Fruit fly (Drosophila melanogaster) whole organism, wandering third instar larva: ENCODE data around the gene Acp65Aa.

ENCODE experiments used
- Abd-B ChIP-seq: fragments of >200 bp; optimal IDR thresholded peaks from 2 replicates; lab custom pipeline; 2017; ENCODE audit warnings: missing biosample characterization, missing genetic modification characterization
- CG9705 ChIP-seq: fragments of 200-800 bp; sonication (Bioruptor generic); optimal IDR thresholded peaks from 2 replicates; lab custom pipeline; 2018; ENCODE audit warnings: missing biosample characterization, mild to moderate bottlenecking, missing genetic modification characterization
- Dfd ChIP-seq: fragments of >200 bp; optimal IDR thresholded peaks from 2 replicates; lab custom pipeline; 2017; ENCODE audit warnings: missing biosample characterization, missing genetic modification characterization
- Dif ChIP-seq: fragments of 200-275, 200-300 bp; sonication (Bioruptor generic); optimal IDR thresholded peaks from 2 replicates; lab custom pipeline; 2018; ENCODE audit warnings: missing biosample characterization, missing genetic modification characterization; ENCODE audit not compliant: partially characterized antibody
- GATAd ChIP-seq: sonication (Bioruptor generic); optimal IDR thresholded peaks from 2 replicates; lab custom pipeline; 2016; ENCODE audit warnings: missing biosample characterization, missing genetic modification characterization
- HLH106 ChIP-seq: fragments of 200-800 bp; optimal IDR thresholded peaks from 3 replicates; lab custom pipeline; 2019; ENCODE audit warnings: missing biosample characterization, mild to moderate bottlenecking, missing genetic modification characterization, moderate library complexity
- Hnf4 ChIP-seq: fragments of 200-800 bp; sonication (Bioruptor generic); optimal IDR thresholded peaks from 2 replicates; lab custom pipeline; 2016; ENCODE audit warnings: missing biosample characterization, mild to moderate bottlenecking, missing genetic modification characterization
- Hr78 ChIP-seq: fragments of >200 bp; optimal IDR thresholded peaks from 2 replicates; lab custom pipeline; 2017; ENCODE audit warnings: missing biosample characterization, missing genetic modification characterization
- Hr83 ChIP-seq: fragments of 200-300 bp; sonication (Bioruptor generic); optimal IDR thresholded peaks from 2 replicates; lab custom pipeline; 2016; ENCODE audit warnings: missing biosample characterization, mild to moderate bottlenecking, missing genetic modification characterization, moderate library complexity; ENCODE audit not compliant: poor library complexity, severe bottlenecking
- Jra ChIP-seq: sonication (Bioruptor generic); optimal IDR thresholded peaks from 2 replicates; lab custom pipeline; 2016; ENCODE audit warnings: missing biosample characterization, missing genetic modification characterization
- Mio ChIP-seq: sonication (Bioruptor generic); optimal IDR thresholded peaks from 2 replicates; lab custom pipeline; 2016; ENCODE audit warnings: missing biosample characterization, missing genetic modification characterization
- Myc ChIP-seq: fragments of >200 bp; optimal IDR thresholded peaks from 2 replicates; lab custom pipeline; 2017
- N ChIP-seq: fragments of >200 bp; optimal IDR thresholded peaks from 2 replicates; lab custom pipeline; 2018; ENCODE audit warnings: missing biosample characterization, missing external identifiers, missing genetic modification characterization
- OdsH ChIP-seq: fragments of 200-800 bp; sonication (Bioruptor generic); optimal IDR thresholded peaks from 2 replicates; lab custom pipeline; 2016; ENCODE audit warnings: missing biosample characterization, mild to moderate bottlenecking, missing genetic modification characterization
- Sp1 ChIP-seq: fragments of 200-800 bp; sonication (Bioruptor generic); optimal IDR thresholded peaks from 3 replicates; lab custom pipeline; 2019; ENCODE audit warnings: missing biosample characterization, mild to moderate bottlenecking, missing genetic modification characterization, moderate library complexity
- Vsx2 ChIP-seq: fragments of 200-300, 225-300 bp; sonication (Bioruptor generic); optimal IDR thresholded peaks from 2 replicates; lab custom pipeline; 2018; ENCODE audit warnings: missing biosample characterization, missing genetic modification characterization; ENCODE audit not compliant: partially characterized antibody
- br ChIP-seq: fragments of 200-800 bp; sonication (Bioruptor generic); optimal IDR thresholded peaks from 2 replicates; lab custom pipeline; 2016; ENCODE audit warnings: missing biosample characterization, missing genetic modification characterization
- brk ChIP-seq: fragments of 200-800 bp; sonication (Bioruptor generic); optimal IDR thresholded peaks from 2 replicates; lab custom pipeline; 2016; ENCODE audit warnings: missing biosample characterization, mild to moderate bottlenecking, missing genetic modification characterization
- dl ChIP-seq, 2 experiments: fragments of 175-275, 200-275 bp in 1 of 2; fragments of 200-275 bp in 1 of 2; sonication (Bioruptor generic); optimal IDR thresholded peaks; lab custom pipeline; 2018; ENCODE audit warnings: mild to moderate bottlenecking in 2 of 2, missing biosample characterization in 2 of 2, missing genetic modification characterization in 2 of 2, moderate library complexity in 2 of 2; ENCODE audit not compliant: partially characterized antibody in 2 of 2, insufficient read depth in 1 of 2
- dmrt93B ChIP-seq: fragments of 200-800 bp; sonication (Bioruptor generic); optimal IDR thresholded peaks from 2 replicates; lab custom pipeline; 2018; ENCODE audit warnings: missing biosample characterization, mild to moderate bottlenecking, missing genetic modification characterization
- dsf ChIP-seq: sonication (Bioruptor generic); optimal IDR thresholded peaks from 2 replicates; lab custom pipeline; 2016; ENCODE audit warnings: missing biosample characterization, missing genetic modification characterization, borderline replicate concordance
- ey ChIP-seq: fragments of 200-800 bp; sonication (Bioruptor generic); optimal IDR thresholded peaks from 2 replicates; lab custom pipeline; 2016; ENCODE audit warnings: missing biosample characterization, missing genetic modification characterization
- foxo ChIP-seq, 2 experiments: fragments of 200-800 bp; sonication (Bioruptor generic); optimal IDR thresholded peaks; 2 replicates in 1 of 2; 3 replicates in 1 of 2; lab custom pipeline; 2016 to 2017; ENCODE audit warnings: missing biosample characterization in 2 of 2, missing genetic modification characterization in 2 of 2
- fru ChIP-seq: fragments of 200-800 bp; sonication (Bioruptor generic); optimal IDR thresholded peaks from 3 replicates; lab custom pipeline; 2016; ENCODE audit warnings: missing biosample characterization, mild to moderate bottlenecking, missing genetic modification characterization
- h ChIP-seq: fragments of 200-800 bp; sonication (Bioruptor generic); optimal IDR thresholded peaks from 3 replicates; lab custom pipeline; 2016; ENCODE audit warnings: missing biosample characterization, mild to moderate bottlenecking, missing genetic modification characterization
- jim ChIP-seq: fragments of 175-275, 200-325 bp; sonication (Bioruptor generic); optimal IDR thresholded peaks from 2 replicates; lab custom pipeline; 2016; ENCODE audit warnings: missing biosample characterization, mild to moderate bottlenecking, missing genetic modification characterization
- lola ChIP-seq: fragments of >200 bp; optimal IDR thresholded peaks from 2 replicates; lab custom pipeline; 2017; ENCODE audit warnings: missing biosample characterization, missing genetic modification characterization
- pan ChIP-seq: fragments of >200 bp; optimal IDR thresholded peaks from 2 replicates; lab custom pipeline; 2017
- rgr ChIP-seq: fragments of 200-800 bp; sonication (Bioruptor generic); optimal IDR thresholded peaks from 3 replicates; lab custom pipeline; 2016; ENCODE audit warnings: missing biosample characterization, mild to moderate bottlenecking, missing genetic modification characterization
- sage ChIP-seq: fragments of 200-800 bp; sonication (Bioruptor generic); optimal IDR thresholded peaks from 2 replicates; lab custom pipeline; 2016; ENCODE audit warnings: missing biosample characterization, mild to moderate bottlenecking, missing genetic modification characterization
- sv ChIP-seq: fragments of 200-800 bp; sonication (Bioruptor generic); optimal IDR thresholded peaks from 3 replicates; lab custom pipeline; 2016; ENCODE audit warnings: missing biosample characterization, missing genetic modification characterization
- tai ChIP-seq: sonication (Bioruptor generic); optimal IDR thresholded peaks from 2 replicates; lab custom pipeline; 2016; ENCODE audit warnings: missing biosample characterization, missing genetic modification characterization
- usp ChIP-seq: fragments of >200 bp; optimal IDR thresholded peaks from 2 replicates; lab custom pipeline; 2017; ENCODE audit warnings: missing biosample characterization, missing genetic modification characterization
- woc ChIP-seq: sonication (Bioruptor generic); optimal IDR thresholded peaks from 2 replicates; lab custom pipeline; 2016; ENCODE audit warnings: missing biosample characterization, mild to moderate bottlenecking, missing genetic modification characterization

Gene Acp65Aa

DNA sequence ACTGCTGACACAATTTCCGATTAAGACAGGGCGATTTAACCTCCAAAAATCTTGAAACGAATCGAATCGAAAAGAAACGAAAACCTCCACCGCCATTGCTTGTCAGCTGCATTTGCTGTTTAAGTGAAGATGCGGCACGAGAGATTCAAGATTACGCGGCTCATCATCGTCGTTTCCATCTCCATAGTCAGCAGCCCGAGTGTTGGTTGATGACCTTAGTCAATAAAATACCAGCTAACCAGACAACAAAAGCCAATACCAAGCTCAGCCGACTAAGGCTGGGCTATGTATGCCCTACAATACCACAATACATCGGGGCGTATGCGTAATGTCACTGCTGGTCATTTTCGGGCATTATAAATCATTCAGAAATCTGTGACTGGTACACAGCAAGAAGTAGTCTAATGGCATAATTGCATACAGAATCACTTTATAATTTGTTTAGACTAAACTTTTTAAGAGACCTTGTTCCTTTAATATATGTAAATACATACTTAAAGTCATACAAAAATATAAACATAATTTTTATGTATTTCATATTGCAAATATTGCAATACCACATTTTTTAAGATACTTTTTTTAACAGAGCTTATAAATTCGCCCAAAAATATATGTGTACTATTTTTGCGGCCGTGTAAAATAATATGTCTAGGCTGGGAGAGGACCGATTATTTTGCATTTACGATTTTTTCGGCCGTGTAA is 11.6 kb downstream of the Acp65Aa start:
- TF ChIP-seq lola (GFP tag; lab: Kevin White, UChicago) (no peak), Jra (GFP tag; lab: Kevin White, UChicago) (no peak), CG9705 (GFP tag; lab: Kevin White, UChicago) (no peak), woc (GFP tag; lab: Kevin White, UChicago) (no peak), jim (GFP tag; lab: Kevin White, UChicago) (no peak), OdsH (GFP tag; lab: Kevin White, UChicago) (no peak), sage (GFP tag; lab: Kevin White, UChicago) (no peak), Vsx2 (no peak), Hnf4 (GFP tag; lab: Kevin White, UChicago) (no peak), pan (lab: Kevin White, UChicago) (no peak), Abd-B (GFP tag; lab: Kevin White, UChicago) (no peak), Dif (GFP tag; lab: Kevin White, UChicago) (no peak), rgr (GFP tag; lab: Kevin White, UChicago) (no peak), usp (no peak), Hr78 (GFP tag; lab: Kevin White, UChicago) (no peak), Sp1 (GFP tag; lab: Kevin White, UChicago) (no peak), br (GFP tag; lab: Kevin White, UChicago) (no peak), tai (GFP tag; lab: Kevin White, UChicago) (no peak), brk (GFP tag; lab: Kevin White, UChicago) (no peak)

DNA sequence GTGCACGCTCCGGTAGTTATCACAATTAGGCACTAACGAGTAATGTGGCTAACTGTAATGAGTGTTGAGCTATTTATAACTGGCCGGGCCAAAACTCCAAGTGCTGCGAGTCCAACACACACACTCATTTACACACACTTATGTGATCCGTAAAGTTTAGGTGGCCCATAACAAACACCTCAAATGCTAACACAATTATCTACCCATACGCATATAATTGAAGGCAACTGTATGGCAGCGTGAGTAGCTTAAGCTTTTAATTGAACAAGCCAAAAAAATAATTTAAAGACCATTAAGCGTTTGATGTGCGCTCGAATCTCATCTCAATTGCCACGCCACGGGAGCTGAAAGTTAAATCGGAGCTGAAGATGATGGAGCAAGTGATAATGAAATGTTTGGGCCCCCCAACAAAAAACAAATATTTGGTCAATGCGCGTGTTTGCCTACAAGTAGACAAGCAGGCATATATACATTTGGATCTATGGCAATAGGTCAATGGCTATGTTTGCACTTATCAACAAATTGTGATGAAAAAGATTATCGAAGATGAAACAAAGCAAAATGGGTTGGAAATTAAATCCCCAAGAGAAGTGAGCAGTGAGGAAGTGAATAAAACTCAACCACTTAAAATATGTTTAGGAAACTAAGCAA is 12.5 kb downstream of the Acp65Aa start, which contains the start of gene Cpr65Av:
Gene Cpr65Av, minus strand, starts transcription at position 51 of the 651 bp plus-strand sequence.
- no peak for TF ChIP-seq Mio (GFP tag; lab: Kevin White, UChicago)
- TF ChIP-seq lola (GFP tag; lab: Kevin White, UChicago) = no peak
- TF ChIP-seq dl (GFP tag; optimal IDR thresholded peaks at IDR 0.05; lab: Kevin White, UChicago; ENCODE audit: insufficient read depth in 1 of 2, partially characterized antibody in 2 of 2) = no peak
- no peak for TF ChIP-seq usp
- TF ChIP-seq Hnf4 (GFP tag; lab: Kevin White, UChicago) = no peak
- TF ChIP-seq Dfd (GFP tag; lab: Kevin White, UChicago) = no peak
- no peak for TF ChIP-seq pan (lab: Kevin White, UChicago)
- TF ChIP-seq br (GFP tag; lab: Kevin White, UChicago) = no peak
- TF ChIP-seq foxo (GFP tag; optimal IDR thresholded peaks at IDR 0.05; lab: Kevin White, UChicago) = no peak
- TF ChIP-seq rgr (GFP tag; lab: Kevin White, UChicago) = no peak
- no peak for TF ChIP-seq Hr83 (GFP tag; lab: Kevin White, UChicago)
- no peak for TF ChIP-seq CG9705 (GFP tag; lab: Kevin White, UChicago)
- no peak for TF ChIP-seq ey (GFP tag; lab: Kevin White, UChicago)
- no peak for TF ChIP-seq h (GFP tag; lab: Kevin White, UChicago)
- no peak for TF ChIP-seq sv (GFP tag; lab: Kevin White, UChicago)
- TF ChIP-seq, all 38 proteins: peak for 0

DNA sequence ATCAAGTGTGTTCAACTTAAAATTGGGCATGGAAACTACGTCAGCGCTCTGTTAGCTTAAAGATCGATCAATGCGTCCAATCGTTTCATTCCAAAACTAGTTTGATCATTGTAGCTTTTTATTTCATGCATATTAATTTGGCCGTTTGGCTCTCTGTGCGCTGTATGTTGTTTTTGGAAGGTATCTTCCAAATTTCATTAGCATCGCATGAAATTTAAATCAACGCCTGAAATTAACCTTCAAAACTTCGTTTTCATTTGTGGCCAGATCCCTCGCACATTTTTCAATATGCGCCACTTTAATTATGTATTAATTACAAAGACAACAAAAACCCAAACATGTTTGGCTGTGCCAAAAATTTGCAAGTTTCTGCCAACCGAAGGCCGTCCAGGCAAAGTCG is 14.0 kb downstream of the Acp65Aa start:
- TF ChIP-seq Myc (lab: Kevin White, UChicago) = no peak
- no peak for TF ChIP-seq brk (GFP tag; lab: Kevin White, UChicago)
- no peak for TF ChIP-seq sv (GFP tag; lab: Kevin White, UChicago)
- TF ChIP-seq ey (GFP tag; lab: Kevin White, UChicago) = no peak
- no peak for TF ChIP-seq dmrt93B (GFP tag; lab: Kevin White, UChicago)
- TF ChIP-seq h (GFP tag; lab: Kevin White, UChicago) = no peak
- no peak for TF ChIP-seq tai (GFP tag; lab: Kevin White, UChicago)
- no peak for TF ChIP-seq rgr (GFP tag; lab: Kevin White, UChicago)
- no peak for TF ChIP-seq Abd-B (GFP tag; lab: Kevin White, UChicago)
- no peak for TF ChIP-seq pan (lab: Kevin White, UChicago)
- no peak for TF ChIP-seq Hr78 (GFP tag; lab: Kevin White, UChicago)
- no peak for TF ChIP-seq GATAd (GFP tag; lab: Kevin White, UChicago)
- no peak for TF ChIP-seq HLH106
- TF ChIP-seq N = no peak
- TF ChIP-seq dsf (GFP tag; lab: Kevin White, UChicago) = no peak
- no peak for TF ChIP-seq Mio (GFP tag; lab: Kevin White, UChicago)
- no peak for TF ChIP-seq Dfd (GFP tag; lab: Kevin White, UChicago)
- TF ChIP-seq fru (GFP tag; lab: Kevin White, UChicago) = no peak
